Fruit fly (Drosophila melanogaster): ENCODE results near the gene CG1113.
A peak's percentile ranks its signal among the peaks of the same experiment; 100 is the strongest.

Gene CG1113

dm6 chr3R:5209481-5209880 is 43.5 kb upstream of the CG1113 start (continued):
- TF ChIP-seq CG17802 (tag; optimal IDR thresholded peaks at IDR 0.05) (peak; percentile 9), her (GFP tag; optimal IDR thresholded peaks at IDR 0.05) (no peak), CG12219 (GFP tag; optimal IDR thresholded peaks at IDR 0.05) (peak; percentile 11), CG11504 (tag; optimal IDR thresholded peaks at IDR 0.05) (peak; percentile 65), sens (GFP tag) (peak; percentile 87), NFAT (GFP tag; IDR thresholded peaks at IDR 0.05) (no peak), CG12104 (GFP tag; optimal IDR thresholded peaks at IDR 0.05) (no peak), lbe (GFP tag; optimal IDR thresholded peaks at IDR 0.05) (no peak), CG10431 (GFP tag; optimal IDR thresholded peaks at IDR 0.05) (no peak), Dip2 (GFP tag; IDR thresholded peaks at IDR 0.05) (no peak), Sox102F (GFP tag; optimal IDR thresholded peaks at IDR 0.05) (peak; percentile 74), repo (GFP tag; optimal IDR thresholded peaks at IDR 0.05) (no peak), CG7786 (GFP tag; optimal IDR thresholded peaks at IDR 0.05) (no peak), ftz-f1 (GFP tag; optimal IDR thresholded peaks at IDR 0.05) (no peak), Mrtf (GFP tag; IDR thresholded peaks at IDR 0.05) (0 out of 3 replicates have a peak, but pooled peaks have one; percentile 41), CG10321 (GFP tag; IDR thresholded peaks at IDR 0.05) (no peak), ac (GFP tag; optimal IDR thresholded peaks at IDR 0.05) (no peak), CG8359 (GFP tag; optimal IDR thresholded peaks at IDR 0.05; ENCODE audit: borderline replicate concordance) (no peak), CG7556 (GFP tag; optimal IDR thresholded peaks at IDR 0.05) (no peak), Fer1 (GFP tag; optimal IDR thresholded peaks at IDR 0.05) (no peak), Antp (GFP tag; optimal IDR thresholded peaks at IDR 0.05) (peak; percentile 36), Fer2 (tag; optimal IDR thresholded peaks at IDR 0.05) (no peak), onecut (GFP tag; IDR thresholded peaks at IDR 0.05) (peak; percentile 30; the same call in 1 of the 2 replicates), CG17186 (GFP tag; optimal IDR thresholded peaks at IDR 0.05) (no peak), stc (GFP tag; IDR thresholded peaks at IDR 0.05) (0 out of 2 replicates have a peak, but pooled peaks have one; percentile 26), Ravus (GFP tag; IDR thresholded peaks at IDR 0.05) (no peak), CG15479 (GFP tag; optimal IDR thresholded peaks at IDR 0.05) (no peak), Sox100B (GFP tag; optimal IDR thresholded peaks at IDR 0.05) (peak; percentile 8), aop (GFP tag; IDR thresholded peaks at IDR 0.05) (no peak), dysf (GFP tag; IDR thresholded peaks at IDR 0.05) (peak; percentile 57; the same call in 1 of the 3 replicates), chif (GFP tag; optimal IDR thresholded peaks at IDR 0.05) (peak in 1 of 2 experiments; percentile 55), CTCF (GFP tag; optimal IDR thresholded peaks at IDR 0.05) (no peak), CG8924 (tag; optimal IDR thresholded peaks at IDR 0.05) (peak; percentile 15), E2f2 (GFP tag; IDR thresholded peaks at IDR 0.05) (no peak), ara (GFP tag; IDR thresholded peaks at IDR 0.05) (peak; percentile 45; the same call in 1 of the 2 replicates), CG32772 (GFP tag; IDR thresholded peaks at IDR 0.05) (peak; percentile 41; the same call in 1 of the 2 replicates), zen (tag; optimal IDR thresholded peaks at IDR 0.05) (peak; percentile 14), Dip3 (GFP tag; optimal IDR thresholded peaks at IDR 0.05) (no peak), CG15601 (tag; optimal IDR thresholded peaks at IDR 0.05) (peak; percentile 7), BEAF-32 (GFP tag; optimal IDR thresholded peaks at IDR 0.05) (no peak), CG10366 (GFP tag; IDR thresholded peaks at IDR 0.05) (peak; percentile 43), sqz (GFP tag; optimal IDR thresholded peaks at IDR 0.05) (no peak), CG2712 (tag; optimal IDR thresholded peaks at IDR 0.05) (peak; percentile 55), CG1647 (GFP tag; optimal IDR thresholded peaks at IDR 0.05) (peak; percentile 27), Hr51 (GFP tag; optimal IDR thresholded peaks at IDR 0.05) (peak in 1 of 2 experiments; percentile 49), zf30C (GFP tag; optimal IDR thresholded peaks at IDR 0.05) (no peak), ems (GFP tag; optimal IDR thresholded peaks at IDR 0.05) (no peak), CG11560 (tag; IDR thresholded peaks at IDR 0.05) (no peak), twi (tag; optimal IDR thresholded peaks at IDR 0.05) (no peak), Atf6 (GFP tag; IDR thresholded peaks at IDR 0.05) (no peak), HLHmδ (GFP tag; optimal IDR thresholded peaks at IDR 0.05) (no peak), inv (GFP tag; IDR thresholded peaks at IDR 0.05; ENCODE audit: partially characterized antibody) (no peak)

Data from whole organism, embryonic.